Worm (Caenorhabditis elegans): ENCODE measurements around the gene T08G5.2.
A peak's percentile ranks its signal among the peaks of the same experiment; 100 is the strongest.

Gene T08G5.2

DNA sequence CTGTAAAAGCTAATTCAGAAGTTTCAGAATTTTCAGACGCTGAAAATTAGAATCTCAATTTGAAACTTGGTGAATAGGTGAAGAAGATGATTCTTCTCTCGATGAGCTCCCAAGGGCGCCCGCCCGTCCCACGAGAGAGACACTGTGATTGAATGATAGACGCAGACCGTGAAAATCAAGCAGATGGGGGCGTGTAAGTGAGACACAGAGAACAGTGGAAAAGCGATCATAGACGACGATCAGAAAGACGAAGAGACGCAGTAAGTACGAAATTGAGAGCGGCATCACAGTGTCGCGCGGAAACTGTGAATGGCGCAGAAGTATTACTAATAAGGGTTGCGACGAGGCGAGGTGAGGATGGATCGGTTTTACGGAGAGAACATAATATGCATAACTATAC is 23.7 kb downstream of the T08G5.2 start (continued):
- TF ChIP-seq blmp-1 (tag; optimal IDR thresholded peaks at IDR 0.05) (peak; percentile 74), nhr-47 (tag; optimal IDR thresholded peaks at IDR 0.05) (peak; percentile 7), nhr-77 (tag; optimal IDR thresholded peaks at IDR 0.05) (no peak), ces-1 (GFP tag; optimal IDR thresholded peaks at IDR 0.05) (no peak), C04F5.9 (tag; optimal IDR thresholded peaks at IDR 0.05) (no peak), tbx-2 (tag; optimal IDR thresholded peaks at IDR 0.05) (no peak), swsn-7 (tag; optimal IDR thresholded peaks at IDR 0.05) (peak; percentile 2), pax-3 (tag; optimal IDR thresholded peaks at IDR 0.05) (no peak), tlp-1 (tag; optimal IDR thresholded peaks at IDR 0.05) (no peak), ceh-8 (GFP tag; optimal IDR thresholded peaks at IDR 0.05) (no peak), unc-98 (GFP tag; IDR thresholded peaks at IDR 0.05) (no peak), dsc-1 (tag; optimal IDR thresholded peaks at IDR 0.05) (peak; percentile 45), skn-1 (tag; optimal IDR thresholded peaks at IDR 0.05) (no peak), alr-1 (tag; optimal IDR thresholded peaks at IDR 0.05; ENCODE audit: borderline replicate concordance) (no peak), lin-14 (GFP tag; optimal IDR thresholded peaks at IDR 0.05) (peak; percentile 40), unc-130 (tag; optimal IDR thresholded peaks at IDR 0.05) (peak; percentile 8), nhr-84 (tag; optimal IDR thresholded peaks at IDR 0.05) (no peak), pqm-1 (tag; optimal IDR thresholded peaks at IDR 0.05) (no peak)

- no peak for TF ChIP-seq unc-30 (tag; optimal IDR thresholded peaks at IDR 0.05)
- TF ChIP-seq fkh-10 (GFP tag; optimal IDR thresholded peaks at IDR 0.05): peak; percentile 18
- no peak for TF ChIP-seq zip-4 (GFP tag; optimal IDR thresholded peaks at IDR 0.05)
- no peak for TF ChIP-seq nhr-71 (tag; optimal IDR thresholded peaks at IDR 0.05)
- TF ChIP-seq snu-23 (GFP tag; optimal IDR thresholded peaks at IDR 0.05): no peak
- no peak for TF ChIP-seq efl-1 (optimal IDR thresholded peaks at IDR 0.05)
- TF ChIP-seq efl-1 (GFP tag; optimal IDR thresholded peaks at IDR 0.05 in 1 of 2): peak in 1 of 2 experiments; percentile 56
- peak; percentile 22 for TF ChIP-seq lin-14 (GFP tag; optimal IDR thresholded peaks at IDR 0.05)
- peak in 1 of 3 experiments; percentile 1 for TF ChIP-seq ceh-82 (tag; optimal IDR thresholded peaks at IDR 0.05)
- no peak for TF ChIP-seq tbx-2 (tag; optimal IDR thresholded peaks at IDR 0.05)
- TF ChIP-seq fkh-4 (tag; optimal IDR thresholded peaks at IDR 0.05; ENCODE audit: borderline replicate concordance): no peak
- TF ChIP-seq alr-1 (tag; optimal IDR thresholded peaks at IDR 0.05; ENCODE audit: borderline replicate concordance): no peak
- TF ChIP-seq lir-3 (tag; optimal IDR thresholded peaks at IDR 0.05; ENCODE audit: poor library complexity): no peak
These were observed 24.2 kb downstream of the T08G5.2 start for ce11 chrV:14001929-14002328.

- TF ChIP-seq rnt-1 (tag; optimal IDR thresholded peaks at IDR 0.05) (no peak), zip-4 (GFP tag; optimal IDR thresholded peaks at IDR 0.05) (no peak), unc-98 (GFP tag; IDR thresholded peaks at IDR 0.05) (no peak), aly-2 (tag; optimal IDR thresholded peaks at IDR 0.05) (no peak), ceh-90 (tag; optimal IDR thresholded peaks at IDR 0.05) (no peak), dsc-1 (tag; optimal IDR thresholded peaks at IDR 0.05) (peak; percentile 59), sox-4 (tag; optimal IDR thresholded peaks at IDR 0.05) (peak; percentile 19), nhr-20 (tag; optimal IDR thresholded peaks at IDR 0.05) (no peak), fkh-8 (tag; optimal IDR thresholded peaks at IDR 0.05) (peak; percentile 37), pax-3 (tag; optimal IDR thresholded peaks at IDR 0.05) (peak; percentile 86), F16B12.6 (tag; optimal IDR thresholded peaks at IDR 0.05) (no peak), snpc-4 (tag; optimal IDR thresholded peaks at IDR 0.05) (no peak), blmp-1 (tag; optimal IDR thresholded peaks at IDR 0.05) (no peak), C34B4.2 (tag; optimal IDR thresholded peaks at IDR 0.05) (no peak), ama-1 (optimal IDR thresholded peaks at IDR 0.05) (no peak), nhr-47 (tag; optimal IDR thresholded peaks at IDR 0.05) (peak; percentile 47), fos-1 (tag; optimal IDR thresholded peaks at IDR 0.05) (no peak), alr-1 (tag; optimal IDR thresholded peaks at IDR 0.05; ENCODE audit: borderline replicate concordance) (no peak), mdl-1 (tag; optimal IDR thresholded peaks at IDR 0.05) (no peak), lin-39 (tag; optimal IDR thresholded peaks at IDR 0.05) (no peak), tlp-1 (tag; optimal IDR thresholded peaks at IDR 0.05) (no peak), xbp-1 (tag; optimal IDR thresholded peaks at IDR 0.05) (no peak), dpl-1 (GFP tag; optimal IDR thresholded peaks at IDR 0.05) (no peak), hpl-2 (GFP tag; optimal IDR thresholded peaks at IDR 0.05) (no peak), skn-1 (tag; optimal IDR thresholded peaks at IDR 0.05) (no peak), unc-86 (tag; optimal IDR thresholded peaks at IDR 0.05) (no peak), irx-1 (tag; optimal IDR thresholded peaks at IDR 0.05) (no peak), nhr-71 (tag; optimal IDR thresholded peaks at IDR 0.05) (peak; percentile 12)
These were observed 32.6 kb downstream of the T08G5.2 start for ce11 chrV:13993478-13993877.

All from whole organism, L1 larva.